Fruit fly (Drosophila melanogaster): ENCODE measurements around the gene eIF2alpha.

dm6 chrX:16484533-16484932 lies 37.7 kb upstream of the eIF2alpha start:
- TF ChIP-seq CG16779 (tag; optimal IDR thresholded peaks at IDR 0.05) (no peak), CG11294 (GFP tag; IDR thresholded peaks at IDR 0.05) (no peak), CG8319 (GFP tag; optimal IDR thresholded peaks at IDR 0.05) (no peak), CG1621 (tag; optimal IDR thresholded peaks at IDR 0.05) (no peak)

All from whole organism, prepupa.